Worm (Caenorhabditis elegans): ENCODE measurements around the gene clec-73.
"Not testable (repeated sequence)": the region's sequence is repeated elsewhere in the genome, so short reads cannot be mapped to it uniquely, and the experiment has no call there.

The clec-73 gene

ce11 chrIV:3918160-3918559 is 37.8 kb downstream of the clec-73 start, which contains the start of gene F56D6.23:
F56D6.23 (plus strand) TSS chrIV:3918460.
- TF ChIP-seq Y55F3AM.14 (GFP tag; optimal IDR thresholded peaks at IDR 0.05) (no peak), ZK546.5 (tag; optimal IDR thresholded peaks at IDR 0.05) (no peak), F13H6.1 (tag; optimal IDR thresholded peaks at IDR 0.05) (no peak), blmp-1 (tag; optimal IDR thresholded peaks at IDR 0.05; ENCODE audit: insufficient read depth) (no peak), nhr-11 (tag; optimal IDR thresholded peaks at IDR 0.05) (no peak), unc-55 (GFP tag; optimal IDR thresholded peaks at IDR 0.05) (no peak), sma-3 (GFP tag; optimal IDR thresholded peaks at IDR 0.05) (no peak), nhr-77 (tag; optimal IDR thresholded peaks at IDR 0.05) (no peak), gmeb-1 (tag; optimal IDR thresholded peaks at IDR 0.05) (no peak), mbf-1 (tag; optimal IDR thresholded peaks at IDR 0.05) (no peak), ceh-16 (tag; optimal IDR thresholded peaks at IDR 0.05) (no peak), ztf-1 (GFP tag; conservative IDR thresholded peaks at IDR 0.05) (no peak), mab-5 (tag; optimal IDR thresholded peaks at IDR 0.05) (no peak), ceh-82 (tag; optimal IDR thresholded peaks at IDR 0.05) (no peak), snpc-4 (tag; optimal IDR thresholded peaks at IDR 0.05) (no peak)

ce11 chrIV:3917405-3917804 is 38.6 kb downstream of the clec-73 start, which contains the start of gene F56D6.14:
F56D6.14 (plus strand) TSS chrIV:3917705.
- TF ChIP-seq fos-1 (tag; optimal IDR thresholded peaks at IDR 0.05), result no peak

- TF ChIP-seq fos-1 (tag; optimal IDR thresholded peaks at IDR 0.05), result no peak
- no peak for TF ChIP-seq mdl-1 (tag; optimal IDR thresholded peaks at IDR 0.05)
- no peak for TF ChIP-seq gmeb-1 (tag; optimal IDR thresholded peaks at IDR 0.05)
- TF ChIP-seq skn-1 (tag; optimal IDR thresholded peaks at IDR 0.05), result no peak
- TF ChIP-seq zag-1 (tag; optimal IDR thresholded peaks at IDR 0.05), result no peak
Measured at ce11 chrIV:3915296-3915695, 40.7 kb downstream of the clec-73 start, which contains the start of gene srz-20. srz-20 (plus strand) TSS chrIV:3915596.

ce11 chrIV:3914462-3914861 is 41.5 kb downstream of the clec-73 start, which contains the start of gene F56D6.19:
F56D6.19 (plus strand) TSS chrIV:3914762.
- TF ChIP-seq elt-3 (tag; optimal IDR thresholded peaks at IDR 0.05) (no peak), nhr-23 (tag; optimal IDR thresholded peaks at IDR 0.05) (no peak), unc-55 (GFP tag; optimal IDR thresholded peaks at IDR 0.05) (no peak), aly-2 (tag; optimal IDR thresholded peaks at IDR 0.05) (no peak), sem-4 (tag; optimal IDR thresholded peaks at IDR 0.05) (no peak), ceh-82 (tag; optimal IDR thresholded peaks at IDR 0.05) (no peak), lsy-2 (tag; optimal IDR thresholded peaks at IDR 0.05) (no peak), mbf-1 (tag; optimal IDR thresholded peaks at IDR 0.05) (no peak), F13H6.1 (tag; optimal IDR thresholded peaks at IDR 0.05) (no peak), nhr-129 (tag; optimal IDR thresholded peaks at IDR 0.05) (no peak), R02D3.7 (tag; optimal IDR thresholded peaks at IDR 0.05) (no peak), nhr-77 (tag; optimal IDR thresholded peaks at IDR 0.05) (no peak), blmp-1 (tag; optimal IDR thresholded peaks at IDR 0.05; ENCODE audit: insufficient read depth) (no peak)

- TF ChIP-seq lin-39 (tag; optimal IDR thresholded peaks at IDR 0.05), result no peak
- TF ChIP-seq sma-9 (GFP tag; optimal IDR thresholded peaks at IDR 0.05), result no peak
- TF ChIP-seq sma-9 (tag; optimal IDR thresholded peaks at IDR 0.05), result no peak
- no peak for TF ChIP-seq mdl-1 (tag; optimal IDR thresholded peaks at IDR 0.05)
- no peak for TF ChIP-seq C34F6.9 (tag; optimal IDR thresholded peaks at IDR 0.05)
- TF ChIP-seq fos-1 (tag; optimal IDR thresholded peaks at IDR 0.05), result no peak
- no peak for TF ChIP-seq ama-1 (optimal IDR thresholded peaks at IDR 0.05)
- no peak for TF ChIP-seq ceh-16 (tag; optimal IDR thresholded peaks at IDR 0.05)
- TF ChIP-seq ZK546.5 (tag; optimal IDR thresholded peaks at IDR 0.05), result no peak
- no peak for TF ChIP-seq unc-62 (GFP tag; optimal IDR thresholded peaks at IDR 0.05)
- TF ChIP-seq mbf-1 (tag; optimal IDR thresholded peaks at IDR 0.05), result no peak
- TF ChIP-seq snpc-4 (tag; optimal IDR thresholded peaks at IDR 0.05), result no peak
- TF ChIP-seq nhr-23 (tag; optimal IDR thresholded peaks at IDR 0.05), result no peak
Measured at ce11 chrIV:3912598-3912997, 43.4 kb downstream of the clec-73 start, which contains the start of gene F56D6.20. F56D6.20 (plus strand) TSS chrIV:3912898.

ce11 chrIV:3911848-3912247 is 44.1 kb downstream of the clec-73 start, which contains the start of gene F56D6.18:
F56D6.18 (minus strand) TSS chrIV:3911948.
- TF ChIP-seq lin-39, ceh-16, crh-2 (tag; optimal IDR thresholded peaks at IDR 0.05): not testable (repeated sequence)

Measured in whole organism, L2 larva.